Fruit fly (Drosophila melanogaster) whole organism, wandering third instar larva: ENCODE measurements around the gene sordd1.

Experiments used
- CG32264 ChIP-seq: fragments of 200-800 bp; sonication (Bioruptor generic); optimal IDR thresholded peaks from 2 replicates; lab custom pipeline; 2016; ENCODE audit warnings: missing biosample characterization, missing genetic modification characterization
- CG9705 ChIP-seq: fragments of 200-800 bp; sonication (Bioruptor generic); optimal IDR thresholded peaks from 2 replicates; lab custom pipeline; 2018; ENCODE audit warnings: missing biosample characterization, mild to moderate bottlenecking, missing genetic modification characterization
- CrebA ChIP-seq: fragments of 200-800 bp; sonication (Bioruptor generic); optimal IDR thresholded peaks from 2 replicates; lab custom pipeline; 2016; ENCODE audit warnings: missing biosample characterization, mild to moderate bottlenecking, missing genetic modification characterization, borderline replicate concordance
- Dif ChIP-seq: fragments of 200-275, 200-300 bp; sonication (Bioruptor generic); optimal IDR thresholded peaks from 2 replicates; lab custom pipeline; 2018; ENCODE audit warnings: missing biosample characterization, missing genetic modification characterization; ENCODE audit not compliant: partially characterized antibody
- GATAd ChIP-seq: sonication (Bioruptor generic); optimal IDR thresholded peaks from 2 replicates; lab custom pipeline; 2016; ENCODE audit warnings: missing biosample characterization, missing genetic modification characterization
- HLH106 ChIP-seq: fragments of 200-800 bp; optimal IDR thresholded peaks from 3 replicates; lab custom pipeline; 2019; ENCODE audit warnings: missing biosample characterization, mild to moderate bottlenecking, missing genetic modification characterization, moderate library complexity
- Hnf4 ChIP-seq: fragments of 200-800 bp; sonication (Bioruptor generic); optimal IDR thresholded peaks from 2 replicates; lab custom pipeline; 2016; ENCODE audit warnings: missing biosample characterization, mild to moderate bottlenecking, missing genetic modification characterization
- Hr78 ChIP-seq: fragments of >200 bp; optimal IDR thresholded peaks from 2 replicates; lab custom pipeline; 2017; ENCODE audit warnings: missing biosample characterization, missing genetic modification characterization
- Hr83 ChIP-seq: fragments of 200-300 bp; sonication (Bioruptor generic); optimal IDR thresholded peaks from 2 replicates; lab custom pipeline; 2016; ENCODE audit warnings: missing biosample characterization, mild to moderate bottlenecking, missing genetic modification characterization, moderate library complexity; ENCODE audit not compliant: poor library complexity, severe bottlenecking
- Jra ChIP-seq: sonication (Bioruptor generic); optimal IDR thresholded peaks from 2 replicates; lab custom pipeline; 2016; ENCODE audit warnings: missing biosample characterization, missing genetic modification characterization
- Myc ChIP-seq: fragments of >200 bp; optimal IDR thresholded peaks from 2 replicates; lab custom pipeline; 2017
- N ChIP-seq: fragments of >200 bp; optimal IDR thresholded peaks from 2 replicates; lab custom pipeline; 2018; ENCODE audit warnings: missing biosample characterization, missing external identifiers, missing genetic modification characterization
- Rel ChIP-seq, 2 experiments: fragments of 200-800 bp; sonication (Bioruptor generic) in 1 of 2; optimal IDR thresholded peaks; 2 replicates in 1 of 2; 3 replicates in 1 of 2; lab custom pipeline; 2016 to 2019; ENCODE audit warnings: mild to moderate bottlenecking in 2 of 2, missing biosample characterization in 2 of 2, missing genetic modification characterization in 2 of 2, moderate library complexity in 1 of 2
- Sp1 ChIP-seq: fragments of 200-800 bp; sonication (Bioruptor generic); optimal IDR thresholded peaks from 3 replicates; lab custom pipeline; 2019; ENCODE audit warnings: missing biosample characterization, mild to moderate bottlenecking, missing genetic modification characterization, moderate library complexity
- Vsx2 ChIP-seq: fragments of 200-300, 225-300 bp; sonication (Bioruptor generic); optimal IDR thresholded peaks from 2 replicates; lab custom pipeline; 2018; ENCODE audit warnings: missing biosample characterization, missing genetic modification characterization; ENCODE audit not compliant: partially characterized antibody
- brk ChIP-seq: fragments of 200-800 bp; sonication (Bioruptor generic); optimal IDR thresholded peaks from 2 replicates; lab custom pipeline; 2016; ENCODE audit warnings: missing biosample characterization, mild to moderate bottlenecking, missing genetic modification characterization
- dl ChIP-seq, 2 experiments: fragments of 175-275, 200-275 bp in 1 of 2; fragments of 200-275 bp in 1 of 2; sonication (Bioruptor generic); optimal IDR thresholded peaks; lab custom pipeline; 2018; ENCODE audit warnings: mild to moderate bottlenecking in 2 of 2, missing biosample characterization in 2 of 2, missing genetic modification characterization in 2 of 2, moderate library complexity in 2 of 2; ENCODE audit not compliant: partially characterized antibody in 2 of 2, insufficient read depth in 1 of 2
- dmrt93B ChIP-seq: fragments of 200-800 bp; sonication (Bioruptor generic); optimal IDR thresholded peaks from 2 replicates; lab custom pipeline; 2018; ENCODE audit warnings: missing biosample characterization, mild to moderate bottlenecking, missing genetic modification characterization
- dsf ChIP-seq: sonication (Bioruptor generic); optimal IDR thresholded peaks from 2 replicates; lab custom pipeline; 2016; ENCODE audit warnings: missing biosample characterization, missing genetic modification characterization, borderline replicate concordance
- ey ChIP-seq: fragments of 200-800 bp; sonication (Bioruptor generic); optimal IDR thresholded peaks from 2 replicates; lab custom pipeline; 2016; ENCODE audit warnings: missing biosample characterization, missing genetic modification characterization
- foxo ChIP-seq, 2 experiments: fragments of 200-800 bp; sonication (Bioruptor generic); optimal IDR thresholded peaks; 2 replicates in 1 of 2; 3 replicates in 1 of 2; lab custom pipeline; 2016 to 2017; ENCODE audit warnings: missing biosample characterization in 2 of 2, missing genetic modification characterization in 2 of 2
- fru ChIP-seq: fragments of 200-800 bp; sonication (Bioruptor generic); optimal IDR thresholded peaks from 3 replicates; lab custom pipeline; 2016; ENCODE audit warnings: missing biosample characterization, mild to moderate bottlenecking, missing genetic modification characterization
- h ChIP-seq: fragments of 200-800 bp; sonication (Bioruptor generic); optimal IDR thresholded peaks from 3 replicates; lab custom pipeline; 2016; ENCODE audit warnings: missing biosample characterization, mild to moderate bottlenecking, missing genetic modification characterization
- jim ChIP-seq: fragments of 175-275, 200-325 bp; sonication (Bioruptor generic); optimal IDR thresholded peaks from 2 replicates; lab custom pipeline; 2016; ENCODE audit warnings: missing biosample characterization, mild to moderate bottlenecking, missing genetic modification characterization
- lola ChIP-seq: fragments of >200 bp; optimal IDR thresholded peaks from 2 replicates; lab custom pipeline; 2017; ENCODE audit warnings: missing biosample characterization, missing genetic modification characterization
- psq ChIP-seq: fragments of 200-800 bp; sonication (Bioruptor generic); optimal IDR thresholded peaks from 3 replicates; lab custom pipeline; 2017; ENCODE audit warnings: missing biosample characterization, mild to moderate bottlenecking, missing genetic modification characterization, moderate library complexity
- rgr ChIP-seq: fragments of 200-800 bp; sonication (Bioruptor generic); optimal IDR thresholded peaks from 3 replicates; lab custom pipeline; 2016; ENCODE audit warnings: missing biosample characterization, mild to moderate bottlenecking, missing genetic modification characterization
- sv ChIP-seq: fragments of 200-800 bp; sonication (Bioruptor generic); optimal IDR thresholded peaks from 3 replicates; lab custom pipeline; 2016; ENCODE audit warnings: missing biosample characterization, missing genetic modification characterization
- tai ChIP-seq: sonication (Bioruptor generic); optimal IDR thresholded peaks from 2 replicates; lab custom pipeline; 2016; ENCODE audit warnings: missing biosample characterization, missing genetic modification characterization
- usp ChIP-seq: fragments of >200 bp; optimal IDR thresholded peaks from 2 replicates; lab custom pipeline; 2017; ENCODE audit warnings: missing biosample characterization, missing genetic modification characterization
- woc ChIP-seq: sonication (Bioruptor generic); optimal IDR thresholded peaks from 2 replicates; lab custom pipeline; 2016; ENCODE audit warnings: missing biosample characterization, mild to moderate bottlenecking, missing genetic modification characterization

The sordd1 gene

dm6 chrX:15795951-15796443 is at the start of gene sordd1:
Gene sordd1 (minus strand): TSS chrX:15796028.
- peak; percentile 66 for TF ChIP-seq N (GFP tag; lab: Kevin White, UChicago)

- TF ChIP-seq Hnf4 (GFP tag; lab: Kevin White, UChicago) = peak; percentile 52
- no peak for TF ChIP-seq CrebA (GFP tag; lab: Kevin White, UChicago)
- no peak for TF ChIP-seq dsf
- peak; percentile 36 for TF ChIP-seq psq (GFP tag; lab: Kevin White, UChicago)
- peak; percentile 51 for TF ChIP-seq Hr78 (GFP tag; lab: Kevin White, UChicago)
- TF ChIP-seq fru (GFP tag; lab: Kevin White, UChicago) = peak; percentile 83
- TF ChIP-seq Jra (GFP tag; lab: Kevin White, UChicago) = peak; percentile 64
- TF ChIP-seq Myc = peak; percentile 31
- TF ChIP-seq ey = peak; percentile 69
- peak; percentile 81 for TF ChIP-seq woc
- no peak for TF ChIP-seq Rel (GFP tag; optimal IDR thresholded peaks at IDR 0.05; lab: Kevin White, UChicago)
- TF ChIP-seq Rel (tag; optimal IDR thresholded peaks at IDR 0.05; lab: Kevin White, UChicago) = peak; percentile 19
- TF ChIP-seq h (GFP tag; lab: Kevin White, UChicago) = peak; percentile 54
- peak in 1 of 2 experiments; percentile 86 for TF ChIP-seq foxo (GFP tag; optimal IDR thresholded peaks at IDR 0.05; lab: Kevin White, UChicago)
- peak; percentile 30 for TF ChIP-seq N (GFP tag; lab: Kevin White, UChicago)
- TF ChIP-seq Hr83 (GFP tag; lab: Kevin White, UChicago) = no peak
- no peak for TF ChIP-seq lola (GFP tag; lab: Kevin White, UChicago)
- TF ChIP-seq sv (GFP tag; lab: Kevin White, UChicago) = peak; percentile 46
- peak; percentile 21 for TF ChIP-seq CG9705 (GFP tag; lab: Kevin White, UChicago)
- TF ChIP-seq HLH106 = peak; percentile 85
- peak; percentile 17 for TF ChIP-seq rgr (GFP tag; lab: Kevin White, UChicago)
These were observed 48.3 kb upstream of the sordd1 start, which contains the start of the genes ArgRS and CG8578 for dm6 chrX:15844139-15844538. Gene ArgRS (minus strand): TSS chrX:15844145. Gene CG8578 (plus strand): TSS chrX:15844476.

dm6 chrX:15841346-15841745 is 45.5 kb upstream of the sordd1 start:
- TF ChIP-seq dl (GFP tag; optimal IDR thresholded peaks at IDR 0.05; lab: Kevin White, UChicago; ENCODE audit: insufficient read depth in 1 of 2, partially characterized antibody in 2 of 2) = no peak

DNA sequence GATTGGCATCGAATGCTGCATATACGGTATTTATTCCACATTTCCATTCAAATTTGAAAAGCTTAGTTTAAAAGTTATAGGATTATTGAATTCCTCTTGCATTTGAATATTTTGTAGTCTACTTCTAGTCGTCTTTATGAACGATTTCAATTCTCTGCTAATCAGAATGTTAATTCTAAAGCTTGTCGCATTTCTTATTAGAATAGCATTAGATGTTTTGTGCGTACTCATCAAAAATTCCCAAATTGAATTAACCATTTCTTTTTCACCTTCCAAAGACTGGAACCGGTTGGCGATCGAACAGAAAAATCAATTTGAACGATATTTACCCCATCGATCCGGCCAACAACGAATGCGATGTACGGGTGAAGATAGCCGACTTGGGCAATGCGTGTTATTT is 44.2 kb upstream of the sordd1 start:
- TF ChIP-seq Sp1 (no peak), Rel (GFP tag; optimal IDR thresholded peaks at IDR 0.05; lab: Kevin White, UChicago) (no peak), Rel (tag; optimal IDR thresholded peaks at IDR 0.05; lab: Kevin White, UChicago) (no peak), GATAd (GFP tag; lab: Kevin White, UChicago) (no peak), CG9705 (GFP tag; lab: Kevin White, UChicago) (no peak), rgr (GFP tag; lab: Kevin White, UChicago) (no peak), CrebA (GFP tag; lab: Kevin White, UChicago) (no peak), Hr78 (GFP tag; lab: Kevin White, UChicago) (no peak), sv (GFP tag; lab: Kevin White, UChicago) (no peak), Dif (GFP tag; lab: Kevin White, UChicago) (no peak), jim (GFP tag; lab: Kevin White, UChicago) (no peak), ey (no peak)
- TF ChIP-seq, all 38 proteins: peak for 0

- TF ChIP-seq woc (no peak), usp (GFP tag; lab: Kevin White, UChicago) (no peak), dsf (no peak), Vsx2 (GFP tag; lab: Kevin White, UChicago) (no peak), lola (GFP tag; lab: Kevin White, UChicago) (no peak)
These were observed 41.7 kb upstream of the sordd1 start, which contains the start of gene CG8565 for dm6 chrX:15837530-15837929. Gene CG8565 (plus strand): TSS chrX:15837830.

dm6 chrX:15835393-15835792 is 39.6 kb upstream of the sordd1 start, which contains the start of gene Chc:
Gene Chc (minus strand): TSS chrX:15835490.
- TF ChIP-seq tai (GFP tag; lab: Kevin White, UChicago) (peak; percentile 72), CG32264 (no peak), h (GFP tag; lab: Kevin White, UChicago) (peak; percentile 9), jim (GFP tag; lab: Kevin White, UChicago) (peak; percentile 20), brk (GFP tag; lab: Kevin White, UChicago) (peak; percentile 50), woc (peak; percentile 49), Hr83 (GFP tag; lab: Kevin White, UChicago) (peak; percentile 21), rgr (GFP tag; lab: Kevin White, UChicago) (peak; percentile 36), psq (GFP tag; lab: Kevin White, UChicago) (no peak), dmrt93B (GFP tag; lab: Kevin White, UChicago) (no peak), Jra (GFP tag; lab: Kevin White, UChicago) (no peak), Hnf4 (GFP tag; lab: Kevin White, UChicago) (peak; percentile 55), foxo (GFP tag; optimal IDR thresholded peaks at IDR 0.05; lab: Kevin White, UChicago) (peak in 1 of 2 experiments; percentile 16)
